Fruit fly (Drosophila melanogaster) S2 (cell line): Measurements from ENCODE around the gene htl.

Experiments used
- CG8478 ChIP-seq: fragments of >200 bp; optimal IDR thresholded peaks from 2 replicates; lab custom pipeline; 2018
- CTCF ChIP-seq, 2 experiments: fragments of >200 bp; optimal IDR thresholded peaks; 2 replicates each; lab custom pipeline; 2018

htl gene

DNA sequence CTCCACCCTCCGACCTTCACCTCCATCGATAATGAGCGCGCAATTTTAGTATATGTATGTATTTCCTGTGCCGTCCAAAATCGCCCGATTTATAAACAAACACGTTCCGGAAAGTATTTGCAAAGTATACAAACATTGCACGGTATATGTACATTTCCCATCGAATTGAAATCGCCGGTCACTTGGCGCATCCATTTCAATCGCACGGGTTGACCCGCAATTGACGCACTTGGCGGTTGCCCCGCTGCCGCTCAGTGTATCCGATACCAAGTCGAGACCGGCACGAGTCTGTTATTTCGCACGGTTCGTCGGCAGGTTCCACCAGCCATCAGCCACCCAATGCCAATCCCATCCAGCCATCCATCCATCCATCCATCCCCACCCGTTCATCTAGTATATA lies 2.2 kb downstream of the htl start:
- TF ChIP-seq CG8478 (lab: Kevin White, UChicago) (no peak), CTCF (optimal IDR thresholded peaks at IDR 0.05; lab: Kevin White, UChicago) (no peak)

DNA sequence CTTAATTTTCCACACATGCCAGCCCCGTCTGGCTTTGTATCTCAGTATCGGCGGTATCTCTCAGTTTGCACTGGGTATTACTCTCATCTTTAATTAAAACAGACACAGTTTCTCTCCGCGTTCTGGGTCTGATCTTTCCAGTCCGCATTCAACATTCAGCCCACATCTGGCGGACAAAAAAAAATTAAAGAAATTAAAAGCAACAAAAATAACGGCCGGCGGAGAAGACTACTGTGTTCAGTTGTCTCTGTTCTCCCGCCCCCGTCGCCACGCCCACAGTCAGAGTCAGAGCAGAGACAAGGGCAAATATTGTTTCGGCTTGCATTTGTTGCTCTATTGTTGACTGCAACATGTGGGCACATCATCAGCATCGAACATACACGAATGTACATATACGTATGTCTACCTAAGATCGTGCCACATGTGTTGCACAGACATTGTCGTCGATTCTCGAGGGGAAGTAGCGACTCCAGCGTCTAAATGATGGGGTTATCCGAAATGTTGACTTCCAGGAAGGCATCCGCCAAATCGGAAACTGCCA lies 2.7 kb downstream of the htl start:
- TF ChIP-seq CG8478 (lab: Kevin White, UChicago): no peak
- no peak for TF ChIP-seq CTCF (optimal IDR thresholded peaks at IDR 0.05; lab: Kevin White, UChicago)

DNA sequence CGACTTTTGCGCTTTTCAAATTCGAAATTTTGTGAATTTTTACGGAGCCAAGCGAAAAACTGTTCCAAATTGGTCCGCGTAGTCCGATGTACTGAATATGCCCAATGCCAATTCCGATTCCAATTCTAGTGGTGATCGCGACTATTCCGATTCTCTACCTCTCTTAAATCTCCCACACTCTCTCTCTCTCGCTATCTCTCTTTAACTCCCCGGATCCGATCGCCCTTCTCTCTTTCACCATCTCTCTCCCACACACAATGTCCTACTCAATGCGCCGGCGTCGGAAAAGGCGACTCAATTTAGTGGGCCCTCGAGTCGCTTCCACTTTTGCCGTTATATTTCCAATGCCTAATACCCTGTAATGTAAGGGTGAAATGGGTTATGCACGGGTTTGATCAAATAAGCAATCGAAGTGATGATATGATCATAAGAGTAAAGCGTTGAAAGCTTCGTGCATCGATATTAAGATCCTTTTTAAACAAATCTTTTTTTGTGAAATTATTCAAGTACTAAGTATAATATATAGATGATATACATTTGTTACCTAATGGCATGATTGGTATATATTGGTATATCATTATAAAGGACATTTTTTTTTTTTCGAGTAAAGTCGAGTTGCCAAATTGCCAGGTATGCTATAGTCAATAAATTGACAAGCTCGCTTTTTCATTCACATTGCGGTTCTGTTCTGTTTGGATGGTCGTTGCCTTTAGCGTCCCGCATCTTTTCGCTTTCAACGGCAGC lies 3.3 kb downstream of the htl start:
- TF ChIP-seq CG8478 (lab: Kevin White, UChicago) (no peak), CTCF (optimal IDR thresholded peaks at IDR 0.05; lab: Kevin White, UChicago) (no peak)

DNA sequence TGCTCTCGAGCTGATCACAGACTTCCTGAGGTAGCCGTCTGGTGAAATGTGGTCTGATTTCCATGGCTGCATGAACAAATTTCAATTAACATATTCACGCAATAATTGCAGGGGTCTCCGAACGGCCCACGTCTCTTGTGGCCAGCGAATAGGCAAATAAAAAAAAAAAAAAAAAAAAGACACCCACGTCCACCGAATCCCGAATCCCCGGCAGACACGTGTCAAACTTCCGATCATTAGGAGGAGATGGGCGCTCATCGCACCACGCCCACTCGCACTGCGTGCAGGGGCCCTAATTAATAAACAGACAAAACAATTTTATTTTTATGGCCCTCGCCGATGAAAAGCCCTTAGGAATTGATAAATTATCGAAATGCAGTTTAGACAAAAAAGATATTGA lies 9.2 kb downstream of the htl start:
- no peak for TF ChIP-seq CTCF (optimal IDR thresholded peaks at IDR 0.05; lab: Kevin White, UChicago)
- no peak for TF ChIP-seq CG8478 (lab: Kevin White, UChicago)

dm6 chr3R:18029105-18029504 lies 23.7 kb downstream of the htl start:
- no peak for TF ChIP-seq CTCF (optimal IDR thresholded peaks at IDR 0.05; lab: Kevin White, UChicago)
- no peak for TF ChIP-seq CG8478 (lab: Kevin White, UChicago)

- TF ChIP-seq CTCF (optimal IDR thresholded peaks at IDR 0.05; lab: Kevin White, UChicago) (no peak), CG8478 (lab: Kevin White, UChicago) (no peak)
These were observed 25.0 kb downstream of the htl start for dm6 chr3R:18027789-18028188.

DNA sequence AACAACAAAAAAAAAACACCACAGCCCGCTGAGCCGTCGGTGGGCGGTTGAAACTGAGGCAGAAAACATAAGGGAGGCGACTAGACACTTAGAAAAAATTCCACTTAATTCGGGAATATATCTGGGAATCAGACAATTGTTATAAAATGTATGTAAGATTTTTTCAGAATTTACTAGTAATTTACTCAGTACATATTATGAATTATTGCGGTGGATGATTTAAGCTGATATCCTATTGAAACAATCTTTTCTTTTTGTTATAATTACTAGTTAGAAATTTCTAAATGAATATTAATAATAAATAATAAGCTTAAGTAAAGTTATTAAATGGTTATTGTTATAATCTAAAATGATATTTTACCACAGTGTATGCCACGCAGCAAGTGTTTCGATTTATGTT lies 25.5 kb downstream of the htl start:
- TF ChIP-seq CG8478 (lab: Kevin White, UChicago) (no peak), CTCF (optimal IDR thresholded peaks at IDR 0.05; lab: Kevin White, UChicago) (no peak)

DNA sequence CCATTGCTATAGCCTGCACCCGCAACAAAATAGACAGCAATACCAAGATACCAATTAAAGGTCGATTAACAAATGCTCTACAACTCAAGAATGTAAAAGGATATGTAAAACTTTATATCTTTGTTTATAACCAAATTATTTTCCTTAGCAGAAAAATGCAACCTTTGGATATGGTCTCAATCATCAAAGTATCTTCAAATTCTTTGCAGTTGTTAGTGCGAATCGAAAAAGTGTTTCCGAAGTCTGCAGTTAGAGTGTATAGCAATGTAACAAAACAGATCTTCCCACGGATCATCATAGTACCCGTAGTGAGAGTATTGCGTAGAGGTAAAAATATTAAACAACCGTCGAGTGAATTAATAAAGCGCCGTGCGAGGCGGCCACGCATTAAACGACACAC lies 26.2 kb downstream of the htl start:
- TF ChIP-seq CG8478 (lab: Kevin White, UChicago) (no peak), CTCF (optimal IDR thresholded peaks at IDR 0.05; lab: Kevin White, UChicago) (no peak)

DNA sequence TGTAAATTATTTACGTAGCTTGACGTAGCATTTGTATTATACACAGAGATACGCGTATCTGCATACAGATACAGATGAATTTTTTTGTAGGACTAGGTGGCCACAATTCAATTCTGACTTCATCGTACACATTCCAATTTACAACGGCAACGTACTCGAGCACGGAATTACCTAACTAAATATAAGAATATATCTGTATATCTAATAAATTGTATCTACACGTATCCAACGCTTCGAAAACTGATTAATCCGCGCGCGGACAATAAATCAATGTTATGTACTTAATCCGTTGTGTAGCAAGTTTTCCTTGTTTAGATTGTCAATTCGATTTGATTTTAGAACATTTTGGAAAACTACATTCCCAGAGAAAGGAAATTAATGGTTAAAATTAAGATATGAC lies 29.4 kb downstream of the htl start, which contains the start of gene CG7794:
CG7794 (plus strand) TSS at position 301 of the 400 bp plus-strand sequence.
- no peak for TF ChIP-seq CTCF (optimal IDR thresholded peaks at IDR 0.05; lab: Kevin White, UChicago)
- no peak for TF ChIP-seq CG8478 (lab: Kevin White, UChicago)

DNA sequence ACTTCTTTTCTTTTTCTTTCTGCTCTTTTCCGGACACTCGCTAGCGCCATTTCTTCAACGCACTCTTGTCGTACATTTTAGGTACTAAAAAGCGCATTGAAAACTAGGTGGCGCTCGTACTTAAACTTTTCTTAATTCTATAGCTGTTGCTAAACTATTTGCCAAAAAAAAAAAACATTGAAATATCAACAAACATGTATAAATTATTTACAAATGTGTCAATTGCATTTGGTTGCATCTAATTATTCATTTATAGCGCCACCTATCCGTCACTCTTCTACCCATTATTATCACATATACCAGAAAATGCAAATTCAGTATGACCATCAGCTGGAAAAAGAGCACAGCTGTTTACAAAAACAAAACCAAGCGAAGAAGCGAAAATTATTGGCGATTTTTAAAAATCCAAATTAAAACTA lies 31.5 kb downstream of the htl start, which contains the start of gene CG7785:
CG7785 (plus strand) TSS at position 340 of the 419 bp plus-strand sequence.
- no peak for TF ChIP-seq CG8478 (lab: Kevin White, UChicago)
- TF ChIP-seq CTCF (optimal IDR thresholded peaks at IDR 0.05; lab: Kevin White, UChicago): peak; percentile 89 to 90

dm6 chr3R:18018828-18019461 lies 33.8 kb downstream of the htl start, which contains the start of gene DNaseII:
TSS of gene DNaseII (plus strand) at chr3R:18019375.
- TF ChIP-seq CTCF (optimal IDR thresholded peaks at IDR 0.05; lab: Kevin White, UChicago) (no peak), CG8478 (lab: Kevin White, UChicago) (no peak)

dm6 chr3R:18015705-18016397 lies 36.9 kb downstream of the htl start:
- TF ChIP-seq CTCF (optimal IDR thresholded peaks at IDR 0.05; lab: Kevin White, UChicago) (no peak), CG8478 (lab: Kevin White, UChicago) (no peak)

dm6 chr3R:18013149-18013548 lies 39.6 kb downstream of the htl start:
- TF ChIP-seq CG8478 (lab: Kevin White, UChicago) (no peak), CTCF (optimal IDR thresholded peaks at IDR 0.05; lab: Kevin White, UChicago) (no peak)

DNA sequence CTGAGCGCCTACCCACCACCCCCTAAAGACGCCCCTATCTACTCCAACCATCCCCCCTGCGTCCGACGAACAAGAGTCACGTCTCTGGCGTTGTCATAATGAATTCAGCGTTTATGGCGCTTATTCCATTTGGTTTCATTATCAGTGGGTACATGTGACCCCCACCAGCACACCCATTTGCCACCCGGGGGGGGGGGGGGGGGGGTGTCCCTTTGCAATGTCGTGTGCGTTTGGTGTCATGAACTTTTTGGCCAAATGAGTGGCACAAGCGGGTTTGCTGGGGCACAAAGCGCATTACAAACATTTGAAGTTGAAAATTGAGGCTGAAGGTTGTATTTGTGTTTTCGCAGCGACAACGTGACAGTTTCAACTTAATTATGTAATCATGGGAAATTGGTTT lies 46.3 kb downstream of the htl start:
- TF ChIP-seq CTCF (optimal IDR thresholded peaks at IDR 0.05; lab: Kevin White, UChicago) (no peak), CG8478 (lab: Kevin White, UChicago) (no peak)

- TF ChIP-seq CG8478 (lab: Kevin White, UChicago): no peak
- TF ChIP-seq CTCF (optimal IDR thresholded peaks at IDR 0.05; lab: Kevin White, UChicago): no peak
These were observed 48.1 kb downstream of the htl start for dm6 chr3R:18004698-18005097.
